Worm (Caenorhabditis elegans) whole organism, L3 larva: ENCODE results near the gene F47B7.5.

ENCODE experiments used
- ZK546.5 ChIP-seq: sonication (generic microtip); optimal IDR thresholded peaks from 2 replicates; lab custom pipeline; 2017; ENCODE audit warnings: missing biosample characterization, missing genetic modification characterization
- ama-1 ChIP-seq: fragments of 150-350 bp; optimal IDR thresholded peaks from 2 replicates; lab custom pipeline; 2018
- daf-12 ChIP-seq: fragments of 150-350 bp; optimal IDR thresholded peaks from 2 replicates; lab custom pipeline; 2014; ENCODE audit warnings: missing biosample characterization, missing genetic modification reagents, missing genetic modification characterization
- nhr-23 ChIP-seq: fragments of 150-350 bp; optimal IDR thresholded peaks from 2 replicates; lab custom pipeline; 2014; ENCODE audit warnings: missing biosample characterization, missing genetic modification reagents, missing genetic modification characterization
- nhr-237 ChIP-seq: fragments of 150-350 bp; optimal IDR thresholded peaks from 2 replicates; lab custom pipeline; 2014; ENCODE audit warnings: missing biosample characterization, missing genetic modification characterization
- zag-1 ChIP-seq: fragments of 150-350 bp; optimal IDR thresholded peaks from 2 replicates; lab custom pipeline; 2014; ENCODE audit warnings: missing biosample characterization, missing genetic modification characterization

- TF ChIP-seq nhr-237: no peak
- no peak for TF ChIP-seq ZK546.5 (tag; lab: Kevin White, UChicago)
- no peak for TF ChIP-seq ama-1 (lab: Kevin White, UChicago)
- no peak for TF ChIP-seq daf-12
- no peak for TF ChIP-seq zag-1 (tag; lab: Kevin White, UChicago)
- no peak for TF ChIP-seq nhr-23 (tag; lab: Kevin White, UChicago)
Observed at ce11 chrX:3742223-3742622, 26.4 kb downstream of the F47B7.5 start, which contains the start of gene fkh-2.
